Worm (Caenorhabditis elegans) whole organism, L2 larva: ENCODE measurements around the gene C07H4.1.

Source experiments
- ZK546.5 ChIP-seq: sonication (generic microtip); optimal IDR thresholded peaks from 2 replicates; lab custom pipeline; 2017; ENCODE audit warnings: missing biosample characterization, missing genetic modification characterization
- ama-1 ChIP-seq: fragments of 150-350 bp; optimal IDR thresholded peaks from 2 replicates; lab custom pipeline; 2018; ENCODE audit warnings: inconsistent platforms
- lin-11 ChIP-seq: fragments of 150-350 bp; sonication (generic microtip); optimal IDR thresholded peaks from 2 replicates; lab custom pipeline; 2014; ENCODE audit warnings: missing biosample characterization, missing genetic modification characterization, inconsistent platforms, mixed read lengths
- mab-5 ChIP-seq: fragments of 150-350 bp; optimal IDR thresholded peaks from 2 replicates; lab custom pipeline; 2014; ENCODE audit warnings: missing biosample characterization, missing genetic modification characterization
- nhr-237 ChIP-seq: fragments of 150-350 bp; optimal IDR thresholded peaks from 2 replicates; lab custom pipeline; 2014; ENCODE audit warnings: missing biosample characterization, missing genetic modification characterization
- nhr-6 ChIP-seq: fragments of 150-350 bp; optimal IDR thresholded peaks from 2 replicates; lab custom pipeline; 2014; ENCODE audit warnings: missing biosample characterization, missing genetic modification characterization
- sma-3 ChIP-seq: sonication (generic microtip); optimal IDR thresholded peaks from 2 replicates; lab custom pipeline; 2016; ENCODE audit warnings: missing genetic modification reagents, missing genetic modification characterization, missing compliant biosample characterization
- snpc-4 ChIP-seq: fragments of 150-350 bp; optimal IDR thresholded peaks from 2 replicates; lab custom pipeline; 2014; ENCODE audit warnings: missing biosample characterization, missing genetic modification characterization
- unc-55 ChIP-seq: fragments of 150-350 bp; sonication (generic microtip); optimal IDR thresholded peaks from 3 replicates; lab custom pipeline; 2014; ENCODE audit warnings: missing biosample characterization, missing genetic modification reagents, missing genetic modification characterization
- unc-62 ChIP-seq: fragments of 150-350 bp; optimal IDR thresholded peaks from 2 replicates; lab custom pipeline; 2014; ENCODE audit warnings: missing biosample characterization, missing genetic modification reagents, missing genetic modification characterization

DNA sequence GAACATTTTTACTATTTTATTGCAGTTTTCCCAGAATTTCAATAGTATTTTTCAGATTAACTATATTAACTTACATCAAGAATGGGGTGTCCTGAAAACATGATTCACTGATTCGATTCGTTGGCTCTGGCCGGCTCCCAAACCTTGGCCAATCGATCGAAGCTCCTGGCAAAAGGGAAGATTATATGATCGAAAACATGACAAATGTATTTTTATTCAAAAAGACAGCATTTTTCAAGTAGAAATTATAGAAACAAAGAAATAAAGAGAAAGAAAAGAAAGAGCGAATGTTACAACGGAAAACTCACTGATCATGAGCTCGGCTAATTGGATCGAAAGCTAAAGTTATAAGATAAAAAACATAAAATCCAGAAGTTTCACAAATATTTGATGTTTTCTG lies 22.7 kb downstream of the C07H4.1 start, which contains the start of gene T24B8.4:
- TF ChIP-seq ama-1 (lab: Kevin White, UChicago) (no peak), lin-11 (tag; lab: Kevin White, UChicago) (no peak), unc-62 (GFP tag; lab: Kevin White, UChicago) (no peak), sma-3 (GFP tag; lab: Kevin White, UChicago) (no peak), ZK546.5 (tag; lab: Kevin White, UChicago) (no peak), nhr-237 (tag; lab: Kevin White, UChicago) (no peak), unc-55 (GFP tag; lab: Kevin White, UChicago) (no peak), mab-5 (tag; lab: Kevin White, UChicago) (no peak), snpc-4 (tag; lab: Kevin White, UChicago) (no peak), nhr-6 (no peak)
